Worm (Caenorhabditis elegans) whole organism, L1 larva: ENCODE data around the gene exc-15.

Experiments used
- Y116A8C.19 ChIP-seq: sonication (generic microtip); optimal IDR thresholded peaks from 2 replicates; lab custom pipeline; 2016; ENCODE audit warnings: missing compliant biosample characterization, missing genetic modification characterization, borderline replicate concordance
- aly-2 ChIP-seq: fragments of 150-350 bp; optimal IDR thresholded peaks from 2 replicates; lab custom pipeline; 2014; ENCODE audit warnings: missing biosample characterization, missing genetic modification characterization
- blmp-1 ChIP-seq: fragments of 150-350 bp; optimal IDR thresholded peaks from 2 replicates; lab custom pipeline; 2014; ENCODE audit warnings: missing biosample characterization, missing genetic modification characterization
- ceh-63 ChIP-seq: fragments of 200-800 bp; sonication (Bioruptor generic); optimal IDR thresholded peaks from 2 replicates; lab custom pipeline; 2018; ENCODE audit warnings: mild to moderate bottlenecking, missing genetic modification characterization, missing compliant biosample characterization
- dsc-1 ChIP-seq: sonication (generic microtip); optimal IDR thresholded peaks from 2 replicates; lab custom pipeline; 2016; ENCODE audit warnings: mild to moderate bottlenecking, missing genetic modification characterization, missing compliant biosample characterization
- efl-1 ChIP-seq, 4 experiments: fragments of 150-350 bp; optimal IDR thresholded peaks in 3 of 4; peaks in 1 of 4; 1 replicate in 1 of 4; 2 replicates in 3 of 4; lab custom pipeline; 2014; ENCODE audit warnings: missing biosample characterization in 2 of 4, missing genetic modification characterization in 2 of 4, missing genetic modification reagents in 2 of 4
- egl-13 ChIP-seq: sonication (generic microtip); optimal IDR thresholded peaks from 2 replicates; lab custom pipeline; 2016; ENCODE audit warnings: missing genotype, missing genetic modification reagents, missing genetic modification characterization, missing compliant biosample characterization
- elt-2 ChIP-seq: sonication (generic microtip); optimal IDR thresholded peaks from 2 replicates; lab custom pipeline; 2016; ENCODE audit warnings: missing genetic modification characterization, mild to moderate bottlenecking, inconsistent platforms, missing compliant biosample characterization, missing genetic modification reagents
- ets-5 ChIP-seq: fragments of 200-800 bp; sonication (Bioruptor generic); IDR thresholded peaks from 2 replicates; pipeline ENCODE4 v1.3.6; 2022; ENCODE audit warnings: missing genetic modification characterization, missing compliant biosample characterization
- fkh-10 ChIP-seq: sonication (generic microtip); optimal IDR thresholded peaks from 2 replicates; lab custom pipeline; 2017; ENCODE audit warnings: missing biosample characterization, missing genetic modification reagents, missing genetic modification characterization
- fkh-4 ChIP-seq: sonication (generic microtip); optimal IDR thresholded peaks from 2 replicates; lab custom pipeline; 2016; ENCODE audit warnings: missing compliant biosample characterization, missing genetic modification characterization, borderline replicate concordance
- fkh-8 ChIP-seq: sonication (generic microtip); optimal IDR thresholded peaks from 2 replicates; lab custom pipeline; 2016; ENCODE audit warnings: mild to moderate bottlenecking, missing genetic modification characterization, missing compliant biosample characterization
- grh-1 ChIP-seq: fragments of 200-800 bp; sonication (Bioruptor generic); IDR thresholded peaks from 2 replicates; pipeline ENCODE4 v1.3.6; 2022; ENCODE audit warnings: missing genetic modification reagents, missing genetic modification characterization, missing compliant biosample characterization
- irx-1 ChIP-seq: sonication (generic microtip); optimal IDR thresholded peaks from 2 replicates; lab custom pipeline; 2016; ENCODE audit warnings: missing genetic modification characterization, missing compliant biosample characterization
- isw-1 ChIP-seq: fragments of 200-800 bp; sonication (Bioruptor generic); IDR thresholded peaks from 2 replicates; pipeline ENCODE4 v1.3.6; 2022; ENCODE audit warnings: missing genetic modification characterization, missing compliant biosample characterization
- jun-1 ChIP-seq: fragments of 150-350 bp; optimal IDR thresholded peaks from 2 replicates; lab custom pipeline; 2014; ENCODE audit warnings: missing biosample characterization, missing genetic modification reagents, missing genetic modification characterization
- lin-13 ChIP-seq: fragments of 150-350 bp; optimal IDR thresholded peaks from 2 replicates; lab custom pipeline; 2014; ENCODE audit warnings: missing biosample characterization, missing genetic modification reagents, missing genetic modification characterization
- lin-14 ChIP-seq: fragments of 200-800 bp; sonication (Bioruptor generic); optimal IDR thresholded peaks from 2 replicates; lab custom pipeline; 2018; ENCODE audit warnings: mild to moderate bottlenecking, missing genetic modification characterization, moderate library complexity, missing compliant biosample characterization
- lin-35 ChIP-seq, 2 experiments: fragments of 150-350 bp; optimal IDR thresholded peaks; 2 replicates each; lab custom pipeline; 2014; ENCODE audit warnings: missing biosample characterization in 2 of 2, missing genetic modification characterization in 2 of 2, missing genetic modification reagents in 2 of 2
- lin-39 ChIP-seq: fragments of 150-350 bp; optimal IDR thresholded peaks from 2 replicates; lab custom pipeline; 2014; ENCODE audit warnings: missing biosample characterization, missing genetic modification reagents, missing genetic modification characterization
- lsy-2 ChIP-seq, 2 experiments: fragments of 150-350 bp; optimal IDR thresholded peaks; 2 replicates each; lab custom pipeline; 2014; ENCODE audit warnings: missing biosample characterization in 2 of 2, missing genetic modification characterization in 2 of 2
- mab-9 ChIP-seq: fragments of 200-800 bp; sonication (Bioruptor generic); IDR thresholded peaks from 2 replicates; pipeline ENCODE4 v1.3.6; 2022; ENCODE audit warnings: missing genetic modification reagents, missing genetic modification characterization, missing compliant biosample characterization
- mef-2 ChIP-seq: fragments of 150-350 bp; optimal IDR thresholded peaks from 2 replicates; lab custom pipeline; 2014; ENCODE audit warnings: missing biosample characterization, missing genetic modification characterization
- mep-1 ChIP-seq: fragments of 150-350 bp; optimal IDR thresholded peaks from 2 replicates; lab custom pipeline; 2014; ENCODE audit warnings: missing biosample characterization, missing genetic modification characterization
- nhr-11 ChIP-seq: fragments of 150-350 bp; optimal IDR thresholded peaks from 2 replicates; lab custom pipeline; 2014; ENCODE audit warnings: missing biosample characterization, missing genetic modification characterization
- nhr-28 ChIP-seq: fragments of 150-350 bp; optimal IDR thresholded peaks from 2 replicates; lab custom pipeline; 2014; ENCODE audit warnings: missing biosample characterization, missing genetic modification characterization
- nhr-47 ChIP-seq: sonication (generic microtip); optimal IDR thresholded peaks from 2 replicates; lab custom pipeline; 2016; ENCODE audit warnings: mild to moderate bottlenecking, missing genetic modification characterization, moderate library complexity, missing compliant biosample characterization
- nhr-71 ChIP-seq: sonication (generic microtip); optimal IDR thresholded peaks from 2 replicates; lab custom pipeline; 2016; ENCODE audit warnings: mild to moderate bottlenecking, missing genetic modification characterization, moderate library complexity, missing compliant biosample characterization
- nhr-76 ChIP-seq: sonication (generic microtip); optimal IDR thresholded peaks from 2 replicates; lab custom pipeline; 2017; ENCODE audit warnings: missing biosample characterization, missing genetic modification characterization
- nhr-77 ChIP-seq: fragments of 150-350 bp; optimal IDR thresholded peaks from 2 replicates; lab custom pipeline; 2014; ENCODE audit warnings: missing biosample characterization, missing genetic modification characterization
- nhr-84 ChIP-seq: sonication (generic microtip); optimal IDR thresholded peaks from 2 replicates; lab custom pipeline; 2017; ENCODE audit warnings: missing biosample characterization, missing genetic modification characterization
- nhr-85 ChIP-seq: sonication (generic microtip); peaks from one replicate; lab custom pipeline; 2016; ENCODE audit warnings: missing genetic modification characterization, inconsistent platforms, missing compliant biosample characterization
- pax-3 ChIP-seq: fragments of 200-800 bp; sonication (Bioruptor generic); optimal IDR thresholded peaks from 2 replicates; lab custom pipeline; 2018; ENCODE audit warnings: mild to moderate bottlenecking, missing genetic modification characterization, moderate library complexity, missing compliant biosample characterization
- pqm-1 ChIP-seq: sonication (generic microtip); optimal IDR thresholded peaks from 3 replicates; lab custom pipeline; 2017; ENCODE audit warnings: missing biosample characterization, missing genetic modification characterization
- rnt-1 ChIP-seq: sonication (generic microtip); optimal IDR thresholded peaks from 2 replicates; lab custom pipeline; 2016; ENCODE audit warnings: mild to moderate bottlenecking, missing genetic modification characterization, moderate library complexity, missing compliant biosample characterization
- snpc-4 ChIP-seq: fragments of 150-350 bp; optimal IDR thresholded peaks from 2 replicates; lab custom pipeline; 2014; ENCODE audit warnings: missing biosample characterization, missing genetic modification characterization
- snu-23 ChIP-seq: sonication (generic microtip); optimal IDR thresholded peaks from 2 replicates; lab custom pipeline; 2016; ENCODE audit warnings: missing genetic modification characterization, missing compliant biosample characterization
- sup-37 ChIP-seq: fragments of 200-800 bp; sonication (Bioruptor generic); optimal IDR thresholded peaks from 2 replicates; lab custom pipeline; 2018; ENCODE audit warnings: mild to moderate bottlenecking, missing genetic modification characterization, missing compliant biosample characterization
- tlp-1 ChIP-seq: fragments of 150-350 bp; optimal IDR thresholded peaks from 2 replicates; lab custom pipeline; 2014; ENCODE audit warnings: missing biosample characterization, missing genetic modification characterization
- unc-86 ChIP-seq: sonication (generic microtip); optimal IDR thresholded peaks from 2 replicates; lab custom pipeline; 2016; ENCODE audit warnings: missing genetic modification characterization, missing compliant biosample characterization
- vab-15 ChIP-seq: sonication (generic microtip); optimal IDR thresholded peaks from 2 replicates; lab custom pipeline; 2017; ENCODE audit warnings: missing genotype, mild to moderate bottlenecking, missing genetic modification characterization, missing compliant biosample characterization
- xbp-1 ChIP-seq: sonication (generic microtip); optimal IDR thresholded peaks from 2 replicates; lab custom pipeline; 2016; ENCODE audit warnings: missing genetic modification characterization, missing compliant biosample characterization
- zip-4 ChIP-seq: fragments of 200-800 bp; sonication (Bioruptor generic); optimal IDR thresholded peaks from 2 replicates; lab custom pipeline; 2018; ENCODE audit warnings: mild to moderate bottlenecking, missing genetic modification characterization, moderate library complexity, missing compliant biosample characterization

The exc-15 gene

ce11 chrV:4507836-4508462, 24.7 kb downstream of the exc-15 start (continued):
- peak; percentile 92 to 97 for TF ChIP-seq lsy-2 (tag; optimal IDR thresholded peaks at IDR 0.05; lab: Kevin White, UChicago)
- TF ChIP-seq xbp-1 (tag; lab: Kevin White, UChicago), result peak; percentile 54
- TF ChIP-seq lin-14 (GFP tag; lab: Kevin White, UChicago), result peak; percentile 97
- TF ChIP-seq unc-86, result peak; percentile 62
- TF ChIP-seq Y116A8C.19 (tag; lab: Kevin White, UChicago), result no peak
- peak; percentile 72 for TF ChIP-seq egl-13

DNA sequence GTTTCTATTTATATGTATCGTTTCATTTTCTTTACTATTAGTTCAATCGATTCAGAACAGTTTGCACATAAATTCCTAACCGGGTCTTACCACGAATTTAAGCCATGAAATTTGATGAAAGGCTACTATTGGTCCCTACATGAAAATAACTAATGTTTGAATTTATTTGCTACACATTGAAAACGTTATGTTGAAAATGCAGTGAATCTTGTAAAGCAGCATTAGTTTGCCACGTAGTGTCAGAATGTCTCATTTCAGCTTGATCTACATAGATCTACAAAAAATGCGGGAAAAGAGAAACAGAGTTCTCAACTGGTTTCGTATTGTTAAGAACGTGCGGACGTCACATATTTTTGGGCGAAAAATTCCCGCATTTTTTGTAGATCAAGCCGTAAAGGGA, 25.5 kb downstream of the exc-15 start:
- TF ChIP-seq ets-5 (no peak), dsc-1 (tag; lab: Kevin White, UChicago) (no peak), blmp-1 (tag; lab: Kevin White, UChicago) (no peak), aly-2 (tag; lab: Kevin White, UChicago) (no peak), xbp-1 (tag; lab: Kevin White, UChicago) (no peak), sup-37 (GFP tag; lab: Kevin White, UChicago) (no peak), nhr-77 (no peak), nhr-47 (tag; lab: Kevin White, UChicago) (no peak), tlp-1 (tag; lab: Kevin White, UChicago) (no peak), fkh-8 (no peak), isw-1 (GFP tag; lab: Robert Waterston, UW) (no peak), nhr-85 (tag; lab: Kevin White, UChicago) (no peak), fkh-4 (tag; lab: Kevin White, UChicago) (no peak), snpc-4 (no peak), lin-35 (GFP tag; optimal IDR thresholded peaks at IDR 0.05; lab: Kevin White, UChicago) (no peak)

- no peak for TF ChIP-seq efl-1 (optimal IDR thresholded peaks at IDR 0.05; lab: Kevin White, UChicago)
- peak in 1 of 2 experiments; percentile 50 for TF ChIP-seq efl-1 (GFP tag; optimal IDR thresholded peaks at IDR 0.05 in 1 of 2; lab: Kevin White, UChicago)
- no peak for TF ChIP-seq nhr-11
- TF ChIP-seq elt-2 (tag; lab: Kevin White, UChicago), result no peak
- TF ChIP-seq sup-37 (GFP tag; lab: Kevin White, UChicago), result no peak
- no peak for TF ChIP-seq nhr-71 (tag; lab: Kevin White, UChicago)
- peak; percentile 70 for TF ChIP-seq nhr-85 (tag; lab: Kevin White, UChicago)
- TF ChIP-seq lin-13, result no peak
- TF ChIP-seq rnt-1 (tag; lab: Kevin White, UChicago), result peak; percentile 24
- TF ChIP-seq lsy-2 (tag; optimal IDR thresholded peaks at IDR 0.05; lab: Kevin White, UChicago), result peak in 1 of 2 experiments; percentile 8
- peak; percentile 17 for TF ChIP-seq lin-14 (GFP tag; lab: Kevin White, UChicago)
- TF ChIP-seq irx-1 (tag; lab: Kevin White, UChicago), result no peak
- no peak for TF ChIP-seq lin-35 (GFP tag; optimal IDR thresholded peaks at IDR 0.05; lab: Kevin White, UChicago)
These were observed 26.2 kb downstream of the exc-15 start for ce11 chrV:4509319-4509937.

DNA sequence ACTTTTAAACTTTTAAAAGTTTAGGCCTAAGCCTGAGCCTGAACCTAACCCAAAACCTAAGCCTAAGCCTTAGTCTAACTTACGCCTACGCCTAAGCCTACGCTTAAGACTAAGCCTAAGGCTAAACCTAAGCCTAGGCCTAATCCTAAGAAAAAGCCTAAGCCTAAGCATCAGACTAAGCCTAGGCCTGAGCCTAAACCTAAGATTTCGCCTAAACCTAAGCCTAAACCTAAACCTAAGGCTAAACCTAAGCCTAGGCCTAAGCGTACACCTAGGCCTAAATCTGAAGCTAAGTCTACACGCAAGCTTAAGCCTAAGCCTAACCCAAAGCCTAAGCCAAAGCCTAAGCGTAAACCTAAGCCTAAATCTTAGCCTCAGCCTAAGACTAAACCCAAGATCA, 27.1 kb downstream of the exc-15 start:
- TF ChIP-seq efl-1 (optimal IDR thresholded peaks at IDR 0.05; lab: Kevin White, UChicago) (no peak), efl-1 (GFP tag; optimal IDR thresholded peaks at IDR 0.05 in 1 of 2; lab: Kevin White, UChicago) (peak in 1 of 2 experiments; percentile 71), mab-9 (GFP tag; lab: Robert Waterston, UW) (no peak)

ce11 chrV:4512733-4513132, 29.5 kb downstream of the exc-15 start, which contains the start of gene T28F12.1:
Gene T28F12.1, plus strand, starts transcription at chrV:4513033.
- no peak for TF ChIP-seq zip-4 (GFP tag; lab: Kevin White, UChicago)
- no peak for TF ChIP-seq nhr-76 (tag; lab: Kevin White, UChicago)
- no peak for TF ChIP-seq nhr-28 (tag; lab: Kevin White, UChicago)
- TF ChIP-seq vab-15 (tag; lab: Kevin White, UChicago), result no peak
- no peak for TF ChIP-seq fkh-10 (GFP tag; lab: Kevin White, UChicago)
- no peak for TF ChIP-seq elt-2 (tag; lab: Kevin White, UChicago)
- TF ChIP-seq pax-3 (tag; lab: Kevin White, UChicago), result no peak
- no peak for TF ChIP-seq ceh-63
- TF ChIP-seq pqm-1 (tag; lab: Kevin White, UChicago), result no peak
- TF ChIP-seq mep-1 (tag; lab: Kevin White, UChicago), result no peak
- TF ChIP-seq jun-1 (tag; lab: Kevin White, UChicago), result no peak
- TF ChIP-seq nhr-84 (tag; lab: Kevin White, UChicago), result no peak
- no peak for TF ChIP-seq snu-23 (GFP tag; lab: Kevin White, UChicago)
- no peak for TF ChIP-seq sup-37 (GFP tag; lab: Kevin White, UChicago)
- TF ChIP-seq mef-2, result no peak
- no peak for TF ChIP-seq grh-1 (GFP tag; lab: Robert Waterston, UW)
- no peak for TF ChIP-seq unc-86
- TF ChIP-seq lin-39 (tag; lab: Kevin White, UChicago), result no peak
